Worm (Caenorhabditis elegans) whole organism, early embryonic: ENCODE measurements around the gene icl-1.

ENCODE experiments used
- F13C5.2 ChIP-seq: sonication (generic microtip); optimal IDR thresholded peaks from 2 replicates; lab custom pipeline; 2017; ENCODE audit warnings: mild to moderate bottlenecking, missing genetic modification characterization, inconsistent platforms, missing compliant biosample characterization
- hnd-1 ChIP-seq: sonication (generic microtip); optimal IDR thresholded peaks from 2 replicates; lab custom pipeline; 2016; ENCODE audit warnings: missing genetic modification characterization, missing compliant biosample characterization

DNA sequence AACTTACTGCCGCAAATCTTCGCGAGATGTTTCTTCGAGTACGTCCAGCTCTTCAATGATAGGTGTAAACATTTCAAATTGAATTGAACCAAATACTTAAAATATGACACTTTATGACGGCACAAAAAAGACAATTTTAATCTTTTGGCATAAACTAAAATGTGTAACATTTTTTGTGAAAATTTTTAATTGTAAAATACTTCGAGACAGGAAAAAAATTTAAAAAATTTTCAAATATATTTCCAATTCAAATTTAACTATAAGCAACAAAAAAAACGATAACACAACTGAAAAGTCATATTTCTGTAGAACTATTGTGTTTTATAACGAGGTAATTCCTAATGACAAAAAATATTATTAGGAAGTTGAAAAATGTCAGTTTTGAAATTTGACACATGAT lies 34.1 kb upstream of the icl-1 start, which contains the start of gene C05E4.12:
- TF ChIP-seq F13C5.2 (no peak), hnd-1 (tag; lab: Kevin White, UChicago) (no peak)
